Fruit fly (Drosophila melanogaster) whole organism, embryonic: ENCODE measurements around the gene CG14273.
A peak's percentile ranks its signal among the peaks of the same experiment; 100 is the strongest.

ENCODE experiments used
- BtbVII ChIP-seq: fragments of 200-800 bp; sonication (Bioruptor generic); optimal IDR thresholded peaks from 3 replicates; lab custom pipeline; 2017; ENCODE audit warnings: missing biosample characterization, mild to moderate bottlenecking, missing genetic modification characterization
- CG10979 ChIP-seq: fragments of 200-800 bp; sonication (Bioruptor generic); optimal IDR thresholded peaks from 2 replicates; lab custom pipeline; 2018; ENCODE audit warnings: missing biosample characterization, mild to moderate bottlenecking, missing genetic modification characterization, moderate library complexity
- CG11398 ChIP-seq: fragments of 200-800 bp; sonication (Bioruptor generic); optimal IDR thresholded peaks from 2 replicates; lab custom pipeline; 2016; ENCODE audit warnings: missing biosample characterization, missing genetic modification characterization
- CG11723 ChIP-seq: fragments of 200-800 bp; sonication (Bioruptor generic); optimal IDR thresholded peaks from 2 replicates; lab custom pipeline; 2017; ENCODE audit warnings: missing biosample characterization, mild to moderate bottlenecking, missing genetic modification characterization
- CG12236 ChIP-seq: fragments of 200-800 bp; sonication (Bioruptor generic); optimal IDR thresholded peaks from 2 replicates; lab custom pipeline; 2016; ENCODE audit warnings: missing biosample characterization, missing genetic modification characterization
- CG12744 ChIP-seq: fragments of 200-800 bp; sonication (Bioruptor generic); optimal IDR thresholded peaks from 2 replicates; lab custom pipeline; 2016; ENCODE audit warnings: missing biosample characterization, missing genetic modification characterization
- CG13287 ChIP-seq: fragments of 200-800 bp; sonication (Bioruptor generic); IDR thresholded peaks from 2 replicates; pipeline ENCODE4 v1.3.6; 2022; ENCODE audit warnings: missing biosample characterization, missing genetic modification characterization; ENCODE audit not compliant: partially characterized antibody
- CG13894 ChIP-seq: fragments of 200-800 bp; sonication (Bioruptor generic); optimal IDR thresholded peaks from 3 replicates; lab custom pipeline; 2018; ENCODE audit warnings: missing biosample characterization, mild to moderate bottlenecking, missing genetic modification characterization, moderate library complexity
- CG14441 ChIP-seq: fragments of 200-800 bp; sonication (Bioruptor generic); IDR thresholded peaks from 2 replicates; pipeline ENCODE4 v1.3.6; 2022; ENCODE audit warnings: missing biosample characterization, missing genetic modification characterization
- CG14965 ChIP-seq: fragments of 200-800 bp; sonication (Bioruptor generic); optimal IDR thresholded peaks from 2 replicates; lab custom pipeline; 2016; ENCODE audit warnings: missing biosample characterization, missing genetic modification characterization, borderline replicate concordance
- CG15696 ChIP-seq: fragments of 200-800 bp; sonication (Bioruptor generic); optimal IDR thresholded peaks from 2 replicates; lab custom pipeline; 2019; ENCODE audit warnings: missing biosample characterization, mild to moderate bottlenecking, missing genetic modification characterization, moderate library complexity
- CG17328 ChIP-seq: fragments of 200-800 bp; sonication (Bioruptor generic); IDR thresholded peaks from 2 replicates; pipeline ENCODE4 v1.3.6; 2022; ENCODE audit warnings: missing biosample characterization, missing genetic modification characterization
- CG17829 ChIP-seq: fragments of 200-800 bp; optimal IDR thresholded peaks from 2 replicates; lab custom pipeline; 2019; ENCODE audit warnings: missing biosample characterization, mild to moderate bottlenecking, missing genetic modification characterization, moderate library complexity
- CG2120 ChIP-seq: fragments of 200-800 bp; sonication (Bioruptor generic); optimal IDR thresholded peaks from 3 replicates; lab custom pipeline; 2016; ENCODE audit warnings: missing biosample characterization, missing genetic modification characterization
- CG2678 ChIP-seq: fragments of 200-800 bp; sonication (Bioruptor generic); optimal IDR thresholded peaks from 3 replicates; lab custom pipeline; 2019; ENCODE audit warnings: missing biosample characterization, mild to moderate bottlenecking, missing genetic modification characterization, moderate library complexity
- CG30403 ChIP-seq: fragments of 200-800 bp; sonication (Bioruptor generic); optimal IDR thresholded peaks from 3 replicates; lab custom pipeline; 2016; ENCODE audit warnings: missing biosample characterization, missing genetic modification characterization
- CG42726 ChIP-seq: fragments of 200-800 bp; sonication (Bioruptor generic); IDR thresholded peaks from 2 replicates; pipeline ENCODE4 v1.3.6; 2022; ENCODE audit warnings: missing biosample characterization, missing genetic modification characterization; ENCODE audit not compliant: partially characterized antibody
- CG4730 ChIP-seq: fragments of 200-800 bp; sonication (Bioruptor generic); IDR thresholded peaks from 2 replicates; pipeline ENCODE4 v1.3.6; 2022; ENCODE audit warnings: missing biosample characterization, missing genetic modification characterization
- CG6683 ChIP-seq: fragments of 200-800 bp; sonication (Bioruptor generic); optimal IDR thresholded peaks from 2 replicates; lab custom pipeline; 2017; ENCODE audit warnings: missing biosample characterization, mild to moderate bottlenecking, missing genetic modification characterization, missing genetic modification reagents
- CG6854 ChIP-seq: fragments of 200-800 bp; sonication (Bioruptor generic); optimal IDR thresholded peaks from 3 replicates; lab custom pipeline; 2017; ENCODE audit warnings: missing biosample characterization, mild to moderate bottlenecking, missing genetic modification characterization
- CG7963 ChIP-seq: fragments of 200-800 bp; sonication (Bioruptor generic); IDR thresholded peaks from 3 replicates; pipeline ENCODE4 v1.3.6; 2022; ENCODE audit warnings: missing biosample characterization, missing genetic modification characterization; ENCODE audit not compliant: partially characterized antibody
- CG8765 ChIP-seq: fragments of 200-800 bp; sonication (Bioruptor generic); IDR thresholded peaks from 2 replicates; pipeline ENCODE4 v1.3.6; 2022; ENCODE audit warnings: missing biosample characterization, missing genetic modification characterization
- Chrac-16 ChIP-seq: fragments of 200-800 bp; sonication (Bioruptor generic); optimal IDR thresholded peaks from 3 replicates; lab custom pipeline; 2016; ENCODE audit warnings: missing biosample characterization, missing genetic modification characterization
- D ChIP-seq, 2 experiments: fragments of 200-800 bp in 1 of 2; fragments of >200 bp in 1 of 2; sonication (Bioruptor generic) in 1 of 2; optimal IDR thresholded peaks; 2 replicates in 1 of 2; 3 replicates in 1 of 2; lab custom pipeline; 2017; ENCODE audit warnings: mild to moderate bottlenecking in 1 of 2, missing biosample characterization in 1 of 2, missing genetic modification characterization in 1 of 2, missing genetic modification reagents in 1 of 2
- Deaf1 ChIP-seq: fragments of 200-800 bp; optimal IDR thresholded peaks from 3 replicates; lab custom pipeline; 2019; ENCODE audit warnings: missing biosample characterization, mild to moderate bottlenecking, missing genetic modification characterization, moderate library complexity
- Dfd ChIP-seq, 2 experiments: fragments of >200 bp; optimal IDR thresholded peaks; 2 replicates each; lab custom pipeline; 2017; ENCODE audit warnings: missing biosample characterization in 2 of 2, missing genetic modification characterization in 2 of 2
- Drgx ChIP-seq: fragments of 200-800 bp; sonication (Bioruptor generic); IDR thresholded peaks from 2 replicates; pipeline ENCODE4 v1.3.6; 2022; ENCODE audit warnings: missing biosample characterization, missing genetic modification characterization
- H15 ChIP-seq: fragments of 200-800 bp; sonication (Bioruptor generic); IDR thresholded peaks from 3 replicates; pipeline ENCODE4 v1.3.6; 2022; ENCODE audit warnings: missing biosample characterization, missing genetic modification characterization
- HLH4C ChIP-seq: fragments of 200-800 bp; sonication (Bioruptor generic); IDR thresholded peaks from 3 replicates; pipeline ENCODE4 v1.3.6; 2022; ENCODE audit warnings: missing biosample characterization, missing genetic modification characterization; ENCODE audit not compliant: partially characterized antibody
- Hand ChIP-seq: fragments of 200-800 bp; sonication (Bioruptor generic); optimal IDR thresholded peaks from 2 replicates; lab custom pipeline; 2017; ENCODE audit warnings: mild to moderate bottlenecking, missing biosample characterization, missing genetic modification reagents, missing genetic modification characterization
- HmgD ChIP-seq: fragments of 200-800 bp; sonication (Bioruptor generic); optimal IDR thresholded peaks from 3 replicates; lab custom pipeline; 2016; ENCODE audit warnings: missing biosample characterization, missing genetic modification characterization
- Hmx ChIP-seq: fragments of 200-800 bp; sonication (Bioruptor generic); optimal IDR thresholded peaks from 2 replicates; lab custom pipeline; 2016; ENCODE audit warnings: missing biosample characterization, missing genetic modification characterization
- Meics ChIP-seq: fragments of 200-800 bp; sonication (Bioruptor generic); optimal IDR thresholded peaks from 2 replicates; lab custom pipeline; 2017; ENCODE audit warnings: missing biosample characterization, mild to moderate bottlenecking, missing genetic modification characterization
- Myb ChIP-seq: fragments of 200-800 bp; sonication (Bioruptor generic); optimal IDR thresholded peaks from 2 replicates; lab custom pipeline; 2016; ENCODE audit warnings: missing biosample characterization, missing genetic modification characterization
- Opbp ChIP-seq: fragments of 200-800 bp; sonication (Bioruptor generic); IDR thresholded peaks from 3 replicates; pipeline ENCODE4 v1.3.6; 2022; ENCODE audit warnings: missing biosample characterization, missing genetic modification characterization; ENCODE audit not compliant: partially characterized antibody
- Rx ChIP-seq: fragments of 200-800 bp; sonication (Bioruptor generic); IDR thresholded peaks from 2 replicates; pipeline ENCODE4 v1.3.6; 2022; ENCODE audit warnings: missing biosample characterization, missing genetic modification characterization
- Xrp1 ChIP-seq: fragments of 200-800 bp; sonication (Bioruptor generic); IDR thresholded peaks from 2 replicates; pipeline ENCODE4 v1.3.6; 2022; ENCODE audit warnings: missing biosample characterization, missing genetic modification characterization
- YL-1 ChIP-seq: fragments of 200-800 bp; sonication (Bioruptor generic); optimal IDR thresholded peaks from 3 replicates; lab custom pipeline; 2017; ENCODE audit warnings: missing biosample characterization, mild to moderate bottlenecking, missing genetic modification characterization
- ase ChIP-seq: fragments of 200-800 bp; sonication (Bioruptor generic); IDR thresholded peaks from 3 replicates; pipeline ENCODE4 v1.3.6; 2022; ENCODE audit warnings: missing biosample characterization, missing genetic modification characterization
- btn ChIP-seq: fragments of 200-800 bp; sonication (Bioruptor generic); optimal IDR thresholded peaks from 2 replicates; lab custom pipeline; 2016; ENCODE audit warnings: missing biosample characterization, missing genetic modification characterization
- chif ChIP-seq, 2 experiments: fragments of 200-800 bp; sonication (Bioruptor generic); optimal IDR thresholded peaks; 3 replicates each; lab custom pipeline; 2016; ENCODE audit warnings: missing biosample characterization in 2 of 2, missing genetic modification characterization in 2 of 2
- crc ChIP-seq: fragments of 200-800 bp; sonication (Bioruptor generic); optimal IDR thresholded peaks from 2 replicates; lab custom pipeline; 2016; ENCODE audit warnings: missing biosample characterization, missing genetic modification characterization
- crol ChIP-seq: fragments of 200-800 bp; sonication (Bioruptor generic); IDR thresholded peaks from 2 replicates; pipeline ENCODE4 v1.3.6; 2022; ENCODE audit warnings: missing biosample characterization, missing genetic modification characterization
- dm ChIP-seq: fragments of 200-800 bp; sonication (Bioruptor generic); optimal IDR thresholded peaks from 3 replicates; lab custom pipeline; 2016; ENCODE audit warnings: missing biosample characterization, missing genetic modification characterization
- ems ChIP-seq: fragments of 200-800 bp; sonication (Bioruptor generic); optimal IDR thresholded peaks from 3 replicates; lab custom pipeline; 2016; ENCODE audit warnings: missing biosample characterization, missing genetic modification characterization
- h ChIP-seq: fragments of >200 bp; optimal IDR thresholded peaks from 2 replicates; lab custom pipeline; 2017
- mirr ChIP-seq: fragments of 200-800 bp; sonication (Bioruptor generic); optimal IDR thresholded peaks from 3 replicates; lab custom pipeline; 2018; ENCODE audit warnings: missing biosample characterization, mild to moderate bottlenecking, missing genetic modification characterization
- run ChIP-seq: fragments of 200-800 bp; sonication (Bioruptor generic); optimal IDR thresholded peaks from 3 replicates; lab custom pipeline; 2018; ENCODE audit warnings: missing biosample characterization, mild to moderate bottlenecking, missing genetic modification characterization
- salm ChIP-seq: fragments of 200-800 bp; sonication (Bioruptor generic); optimal IDR thresholded peaks from 2 replicates; lab custom pipeline; 2018; ENCODE audit warnings: missing biosample characterization, mild to moderate bottlenecking, missing genetic modification characterization
- sna ChIP-seq: fragments of 200-800 bp; sonication (Bioruptor generic); IDR thresholded peaks from 2 replicates; pipeline ENCODE4 v1.3.6; 2022; ENCODE audit warnings: missing biosample characterization, missing genetic modification characterization; ENCODE audit not compliant: partially characterized antibody
- yki ChIP-seq: fragments of >200 bp; optimal IDR thresholded peaks from 3 replicates; lab custom pipeline; 2018
- zen ChIP-seq: fragments of 200-800 bp; sonication (Bioruptor generic); optimal IDR thresholded peaks from 3 replicates; lab custom pipeline; 2018; ENCODE audit warnings: missing biosample characterization, mild to moderate bottlenecking, missing genetic modification characterization, moderate library complexity

CG14273 gene

DNA sequence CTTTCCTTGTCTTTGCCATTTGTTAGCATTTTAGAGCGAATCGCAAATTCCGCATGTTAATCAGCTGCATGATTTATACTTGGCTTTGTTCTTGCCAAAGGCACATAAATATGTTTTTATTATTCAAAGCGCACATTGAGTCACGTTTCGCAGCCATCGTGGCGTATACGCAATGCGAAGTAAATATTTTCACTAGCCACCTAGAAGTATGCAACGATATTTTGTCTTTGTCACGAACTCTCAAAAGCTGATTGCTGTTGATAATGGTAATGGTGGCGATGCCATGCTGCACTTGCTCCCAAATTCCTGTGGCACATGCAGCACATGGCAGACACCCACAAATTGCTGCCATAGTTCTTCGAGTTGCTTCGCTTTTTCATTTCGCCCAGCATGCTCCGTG, 7.8 kb upstream of the CG14273 start (continued):
- TF ChIP-seq CG30403 (GFP tag; lab: Kevin White, UChicago) = no peak
- no peak for TF ChIP-seq CG11723 (GFP tag; lab: Kevin White, UChicago)
- no peak for TF ChIP-seq CG17328 (GFP tag; lab: Robert Waterston, UW)
- TF ChIP-seq CG12744 (GFP tag; lab: Kevin White, UChicago) = peak; percentile 31
- TF ChIP-seq YL-1 (GFP tag; lab: Kevin White, UChicago) = no peak
- no peak for TF ChIP-seq CG14965
- no peak for TF ChIP-seq zen (tag; lab: Kevin White, UChicago)
- no peak for TF ChIP-seq mirr (GFP tag; lab: Kevin White, UChicago)
- no peak for TF ChIP-seq Xrp1 (GFP tag; lab: Robert Waterston, UW)
- no peak for TF ChIP-seq CG14441 (GFP tag; lab: Robert Waterston, UW)
- no peak for TF ChIP-seq btn (GFP tag; lab: Kevin White, UChicago)
- TF ChIP-seq yki (lab: Kevin White, UChicago) = no peak
- no peak for TF ChIP-seq CG2678
- no peak for TF ChIP-seq crol (GFP tag; lab: Robert Waterston, UW)
- no peak for TF ChIP-seq CG13894 (tag; lab: Kevin White, UChicago)
- TF ChIP-seq ems (GFP tag; lab: Kevin White, UChicago) = no peak
- no peak for TF ChIP-seq Opbp (GFP tag; lab: Robert Waterston, UW)
- TF ChIP-seq Hmx (GFP tag; lab: Kevin White, UChicago) = no peak
- TF ChIP-seq CG10979 (tag; lab: Kevin White, UChicago) = peak; percentile 49
- no peak for TF ChIP-seq Deaf1 (tag; lab: Kevin White, UChicago)
- TF ChIP-seq salm = no peak
- no peak for TF ChIP-seq CG15696 (tag; lab: Kevin White, UChicago)
- no peak for TF ChIP-seq CG6683
- TF ChIP-seq CG11398 (GFP tag; lab: Kevin White, UChicago) = no peak
- TF ChIP-seq Dfd (GFP tag; optimal IDR thresholded peaks at IDR 0.05; lab: Kevin White, UChicago) = no peak
- TF ChIP-seq CG13287 (GFP tag; lab: Robert Waterston, UW) = peak; percentile 30; the same call in 1 of the 2 replicates
- no peak for TF ChIP-seq HmgD (GFP tag; lab: Kevin White, UChicago)
- peak; percentile 63; the same call in 1 of the 2 replicates for TF ChIP-seq CG42726 (GFP tag; lab: Robert Waterston, UW)
- peak; percentile 40; the same call in 1 of the 2 replicates for TF ChIP-seq Rx (GFP tag; lab: Robert Waterston, UW)
- no peak for TF ChIP-seq chif (GFP tag; optimal IDR thresholded peaks at IDR 0.05; lab: Kevin White, UChicago)
- no peak for TF ChIP-seq dm (GFP tag; lab: Kevin White, UChicago)
- TF ChIP-seq CG12236 (GFP tag; lab: Kevin White, UChicago) = no peak
- TF ChIP-seq run (tag; lab: Kevin White, UChicago) = no peak
- no peak for TF ChIP-seq Meics (GFP tag; lab: Kevin White, UChicago)
- no peak for TF ChIP-seq sna (GFP tag; lab: Robert Waterston, UW)
- no peak for TF ChIP-seq Chrac-16
- no peak for TF ChIP-seq h (lab: Kevin White, UChicago)
- no peak for TF ChIP-seq H15 (GFP tag; lab: Robert Waterston, UW)
- TF ChIP-seq CG2120 (GFP tag; lab: Kevin White, UChicago) = no peak
- no peak for TF ChIP-seq Myb (GFP tag; lab: Kevin White, UChicago)
- TF ChIP-seq crc (GFP tag; lab: Kevin White, UChicago) = no peak
- TF ChIP-seq Hand (GFP tag; lab: Kevin White, UChicago) = no peak
- TF ChIP-seq Drgx = 0 out of 2 replicates have a peak, but pooled peaks have one; percentile 38
- TF ChIP-seq CG7963 = no peak
- TF ChIP-seq CG8765 (GFP tag; lab: Robert Waterston, UW) = no peak
- no peak for TF ChIP-seq D (optimal IDR thresholded peaks at IDR 0.05; lab: Kevin White, UChicago)
- no peak for TF ChIP-seq D (GFP tag; optimal IDR thresholded peaks at IDR 0.05; lab: Kevin White, UChicago)
- no peak for TF ChIP-seq BtbVII (GFP tag; lab: Kevin White, UChicago)
- no peak for TF ChIP-seq CG6854
- no peak for TF ChIP-seq ase (GFP tag; lab: Robert Waterston, UW)
- no peak for TF ChIP-seq CG4730
- no peak for TF ChIP-seq HLH4C (GFP tag; lab: Robert Waterston, UW)
- TF ChIP-seq CG17829 = no peak
